Fruit fly (Drosophila melanogaster) S2 (cell line): ENCODE results near the gene sta.

Experiments used
- CG8478 ChIP-seq: fragments of >200 bp; optimal IDR thresholded peaks from 2 replicates; lab custom pipeline; 2018
- CTCF ChIP-seq, 2 experiments: fragments of >200 bp; optimal IDR thresholded peaks; 2 replicates each; lab custom pipeline; 2018

dm6 chrX:1460278-1460872, 22.8 kb downstream of the sta start, which contains the start of gene Lrpprc2:
- TF ChIP-seq CG8478: no peak
- TF ChIP-seq CTCF (optimal IDR thresholded peaks at IDR 0.05; lab: Kevin White, UChicago): no peak
